Worm (Caenorhabditis elegans): ENCODE results near the gene rpt-2.

The rpt-2 gene

DNA sequence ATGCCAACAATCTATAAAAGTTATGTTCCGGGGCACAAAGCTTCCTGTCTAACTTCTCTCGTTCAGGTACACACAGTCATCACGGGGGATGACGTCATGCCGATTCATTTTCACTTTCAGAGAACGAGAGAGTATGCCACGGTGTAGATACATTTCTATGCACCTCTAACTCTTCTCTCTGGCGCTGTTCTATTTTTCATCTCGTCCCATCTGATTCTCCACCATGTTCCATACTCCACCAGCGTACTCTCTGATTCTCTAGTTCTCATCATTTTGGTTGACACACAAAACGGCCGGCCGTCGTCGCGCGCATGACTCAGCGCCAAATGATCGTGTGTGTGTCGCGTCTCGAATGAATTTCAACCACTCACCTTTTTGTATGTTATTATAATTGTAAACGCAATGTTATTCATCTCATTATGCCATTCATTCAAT, 17.1 kb downstream of the rpt-2 start (continued):
- peak; percentile 73 for TF ChIP-seq F13H6.1 (tag; optimal IDR thresholded peaks at IDR 0.05)
- TF ChIP-seq unc-86 (tag; optimal IDR thresholded peaks at IDR 0.05): no peak
- TF ChIP-seq dmd-4 (tag; optimal IDR thresholded peaks at IDR 0.05; ENCODE audit: borderline replicate concordance): no peak
- no peak for TF ChIP-seq K02D7.2 (tag; optimal IDR thresholded peaks at IDR 0.05)
- TF ChIP-seq ceh-2 (tag; optimal IDR thresholded peaks at IDR 0.05): peak; percentile 5
- TF ChIP-seq ceh-34 (tag; optimal IDR thresholded peaks at IDR 0.05): peak; percentile 40
- TF ChIP-seq ceh-19 (GFP tag; optimal IDR thresholded peaks at IDR 0.05): peak; percentile 65
- peak; percentile 83 for TF ChIP-seq ceh-31 (tag; optimal IDR thresholded peaks at IDR 0.05)
- no peak for TF ChIP-seq hlh-15 (tag; optimal IDR thresholded peaks at IDR 0.05)
- no peak for TF ChIP-seq ahr-1 (tag; optimal IDR thresholded peaks at IDR 0.05)
- TF ChIP-seq ref-2 (tag; optimal IDR thresholded peaks at IDR 0.05): peak; percentile 25
- TF ChIP-seq ceh-14 (tag; optimal IDR thresholded peaks at IDR 0.05): no peak
- TF ChIP-seq gmeb-2 (tag; optimal IDR thresholded peaks at IDR 0.05): no peak
- TF ChIP-seq tbx-2 (tag; optimal IDR thresholded peaks at IDR 0.05): peak; percentile 70
- TF ChIP-seq hlh-13 (GFP tag; optimal IDR thresholded peaks at IDR 0.05): no peak
- TF ChIP-seq mec-3 (tag; optimal IDR thresholded peaks at IDR 0.05; ENCODE audit: borderline replicate concordance): no peak
- no peak for TF ChIP-seq hlh-6 (tag; optimal IDR thresholded peaks at IDR 0.05)
- TF ChIP-seq sox-4 (tag; optimal IDR thresholded peaks at IDR 0.05): no peak
- peak; percentile 52 for TF ChIP-seq C08G9.2 (tag; optimal IDR thresholded peaks at IDR 0.05)
- peak; percentile 13 for TF ChIP-seq pax-1 (tag; optimal IDR thresholded peaks at IDR 0.05)
- no peak for TF ChIP-seq odd-2 (tag; optimal IDR thresholded peaks at IDR 0.05)

DNA sequence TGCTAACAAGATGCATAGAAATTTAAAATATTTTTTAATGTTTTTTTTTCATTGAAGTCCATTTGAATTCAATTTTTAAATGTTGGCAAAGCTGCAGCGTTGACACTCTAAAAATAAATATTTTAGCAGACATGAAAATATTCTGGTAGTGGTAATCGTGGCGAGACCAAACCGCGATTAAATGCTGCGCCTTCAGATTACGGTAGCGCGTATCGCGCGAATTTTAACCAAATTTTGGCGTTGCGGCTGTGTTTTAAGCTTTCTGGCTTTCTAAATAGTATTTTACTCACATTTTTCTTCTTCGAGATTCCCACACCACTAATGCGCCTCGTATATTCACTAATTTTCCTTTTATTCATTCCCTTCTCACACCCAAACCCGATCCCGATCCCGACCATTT, 21.4 kb downstream of the rpt-2 start, which contains the start of gene cpg-4:
Gene cpg-4, plus strand, starts transcription at position 303 of the 400 bp plus-strand sequence.
- TF ChIP-seq ahr-1 (tag; optimal IDR thresholded peaks at IDR 0.05): no peak
- TF ChIP-seq che-1 (tag; optimal IDR thresholded peaks at IDR 0.05): no peak
- TF ChIP-seq pax-1 (tag; optimal IDR thresholded peaks at IDR 0.05): no peak
- TF ChIP-seq pat-9 (tag; optimal IDR thresholded peaks at IDR 0.05): no peak
- TF ChIP-seq hlh-6 (tag; optimal IDR thresholded peaks at IDR 0.05): no peak
- no peak for TF ChIP-seq ref-2 (tag; optimal IDR thresholded peaks at IDR 0.05)
- TF ChIP-seq pha-2 (tag; optimal IDR thresholded peaks at IDR 0.05): no peak
- no peak for TF ChIP-seq fax-1 (tag; optimal IDR thresholded peaks at IDR 0.05)
- TF ChIP-seq ceh-31 (tag; optimal IDR thresholded peaks at IDR 0.05): no peak
- no peak for TF ChIP-seq ceh-18 (tag; optimal IDR thresholded peaks at IDR 0.05)
- no peak for TF ChIP-seq pag-3 (tag; optimal IDR thresholded peaks at IDR 0.05; ENCODE audit: borderline replicate concordance)
- no peak for TF ChIP-seq hlh-13 (GFP tag; optimal IDR thresholded peaks at IDR 0.05)

DNA sequence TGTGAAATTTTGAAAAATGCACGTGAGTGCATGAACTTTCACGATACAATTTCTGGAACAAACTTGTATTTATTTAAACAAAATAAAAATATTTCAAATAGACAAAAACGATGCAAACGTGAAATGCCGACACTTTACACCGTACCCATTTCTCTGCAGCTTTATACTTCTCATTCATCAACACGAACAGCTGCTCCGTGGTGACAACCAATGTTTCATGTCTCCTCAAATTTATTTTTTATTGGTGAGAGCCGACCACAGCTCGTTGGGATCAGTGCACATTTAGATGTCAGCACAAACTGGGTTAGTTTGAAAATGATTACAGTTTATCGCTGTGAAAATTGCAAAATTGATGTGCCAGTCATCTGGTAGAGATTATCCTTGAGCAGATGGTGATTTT, 21.9 kb downstream of the rpt-2 start:
- TF ChIP-seq che-1 (tag; optimal IDR thresholded peaks at IDR 0.05) (no peak), unc-55 (GFP tag; optimal IDR thresholded peaks at IDR 0.05) (peak; percentile 84), rnt-1 (tag; optimal IDR thresholded peaks at IDR 0.05) (peak; percentile 39)

DNA sequence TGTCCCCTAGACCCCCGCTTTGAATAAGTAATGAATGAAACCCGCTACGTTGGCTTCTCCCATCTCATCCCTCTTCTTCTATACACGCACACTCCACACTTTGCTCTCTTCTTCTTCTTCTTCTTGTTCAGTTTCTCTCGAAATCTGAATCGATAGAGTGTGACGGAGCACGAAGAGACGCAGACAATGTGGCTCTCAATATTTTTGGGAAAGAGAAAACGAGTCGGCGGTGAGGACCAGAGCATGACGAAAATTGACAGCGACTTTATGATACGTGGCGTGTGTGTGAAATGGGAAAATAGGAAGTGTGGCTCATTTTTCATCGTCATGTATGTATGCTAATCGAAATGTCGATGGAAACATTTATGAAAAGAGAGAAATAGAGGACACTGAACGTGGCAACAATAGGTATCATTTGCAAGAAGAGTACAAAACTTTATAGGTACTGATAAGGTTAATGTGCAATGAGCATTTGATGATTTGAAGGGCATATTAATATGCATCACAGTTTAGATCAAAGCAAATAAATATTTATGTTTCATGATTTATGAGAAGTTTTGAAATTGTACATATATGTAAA, 25.9 kb downstream of the rpt-2 start:
- TF ChIP-seq unc-55 (GFP tag; optimal IDR thresholded peaks at IDR 0.05): peak; percentile 94
- TF ChIP-seq pag-3 (tag; optimal IDR thresholded peaks at IDR 0.05; ENCODE audit: borderline replicate concordance): no peak
- peak; percentile 3 for TF ChIP-seq pros-1 (tag; optimal IDR thresholded peaks at IDR 0.05)
- TF ChIP-seq zip-5 (tag; optimal IDR thresholded peaks at IDR 0.05): no peak
- TF ChIP-seq npax-4 (tag; optimal IDR thresholded peaks at IDR 0.05): no peak
- peak; percentile 47 for TF ChIP-seq elt-2 (tag; optimal IDR thresholded peaks at IDR 0.05)
- TF ChIP-seq syd-9 (tag; optimal IDR thresholded peaks at IDR 0.05): peak; percentile 41
- TF ChIP-seq tbx-2 (tag; optimal IDR thresholded peaks at IDR 0.05): peak; percentile 50
- peak; percentile 53 for TF ChIP-seq ceh-31 (tag; optimal IDR thresholded peaks at IDR 0.05)
- no peak for TF ChIP-seq ama-1 (optimal IDR thresholded peaks at IDR 0.05)
- no peak for TF ChIP-seq sox-2 (GFP tag; IDR thresholded peaks at IDR 0.05)
- TF ChIP-seq hlh-8 (tag; optimal IDR thresholded peaks at IDR 0.05): peak; percentile 35
- no peak for TF ChIP-seq C38D4.7 (GFP tag; optimal IDR thresholded peaks at IDR 0.05)
- TF ChIP-seq nfya-1 (tag; optimal IDR thresholded peaks at IDR 0.05): peak; percentile 55
- peak; percentile 69 for TF ChIP-seq ceh-18 (tag; optimal IDR thresholded peaks at IDR 0.05)
- no peak for TF ChIP-seq hlh-13 (GFP tag; optimal IDR thresholded peaks at IDR 0.05)
- TF ChIP-seq rnt-1 (tag; optimal IDR thresholded peaks at IDR 0.05): peak; percentile 54
- peak; percentile 73 for TF ChIP-seq ceh-48 (tag; optimal IDR thresholded peaks at IDR 0.05)
- no peak for TF ChIP-seq hlh-30 (tag; optimal IDR thresholded peaks at IDR 0.05; ENCODE audit: insufficient read depth)
- TF ChIP-seq ceh-14 (tag; optimal IDR thresholded peaks at IDR 0.05): peak; percentile 63
- peak; percentile 80 for TF ChIP-seq unc-42 (tag; optimal IDR thresholded peaks at IDR 0.05)
- TF ChIP-seq F13H6.1 (tag; optimal IDR thresholded peaks at IDR 0.05): no peak
- peak; percentile 69 for TF ChIP-seq ceh-34 (tag; optimal IDR thresholded peaks at IDR 0.05)
